Worm (Caenorhabditis elegans): ENCODE measurements around the gene C18H9.6.

ce11 chrII:6679724-6680123, 21.7 kb downstream of the C18H9.6 start, which contains the start of gene ift-74:
- TF ChIP-seq nhr-237 (tag; optimal IDR thresholded peaks at IDR 0.05) (no peak), fkh-10 (GFP tag; optimal IDR thresholded peaks at IDR 0.05) (no peak), elt-3 (tag; optimal IDR thresholded peaks at IDR 0.05) (no peak)

All from whole organism, L1 larva.